Fruit fly (Drosophila melanogaster) whole organism, pupa: ENCODE measurements around the gene Phb1.

ENCODE experiments used
- CG10348 ChIP-seq: fragments of 200-800 bp; sonication (Bioruptor generic); IDR thresholded peaks from 2 replicates; pipeline ENCODE4 v1.3.6; 2022; ENCODE audit warnings: missing biosample characterization, missing genetic modification characterization
- CG12605 ChIP-seq: fragments of 200-800 bp; sonication (Bioruptor generic); IDR thresholded peaks from 2 replicates; pipeline ENCODE4 v1.3.6; 2022; ENCODE audit warnings: missing biosample characterization, missing genetic modification characterization
- CG13204 ChIP-seq: fragments of 200-800 bp; sonication (Bioruptor generic); optimal IDR thresholded peaks from 2 replicates; lab custom pipeline; 2018; ENCODE audit warnings: missing biosample characterization, mild to moderate bottlenecking, missing genetic modification characterization, moderate library complexity
- CG14655 ChIP-seq: fragments of 200-800 bp; sonication (Bioruptor generic); optimal IDR thresholded peaks from 3 replicates; lab custom pipeline; 2017; ENCODE audit warnings: mild to moderate bottlenecking, missing biosample characterization, missing genetic modification reagents, missing genetic modification characterization
- CG15710 ChIP-seq: fragments of 200-800 bp; sonication (Bioruptor generic); optimal IDR thresholded peaks from 2 replicates; lab custom pipeline; 2018; ENCODE audit warnings: missing biosample characterization, mild to moderate bottlenecking, missing genetic modification characterization, moderate library complexity
- CG17806 ChIP-seq: fragments of 200-800 bp; sonication (Bioruptor generic); optimal IDR thresholded peaks from 2 replicates; lab custom pipeline; 2018; ENCODE audit warnings: missing biosample characterization, mild to moderate bottlenecking, missing genetic modification characterization, moderate library complexity
- CG32121 ChIP-seq: fragments of 200-800 bp; sonication (Bioruptor generic); IDR thresholded peaks from 2 replicates; pipeline ENCODE4 v1.3.6; 2022; ENCODE audit warnings: missing biosample characterization, missing genetic modification characterization
- CG34367 ChIP-seq: fragments of 200-800 bp; sonication (Bioruptor generic); optimal IDR thresholded peaks from 2 replicates; lab custom pipeline; 2018; ENCODE audit warnings: missing biosample characterization, mild to moderate bottlenecking, missing genetic modification characterization
- CG4496 ChIP-seq: fragments of 200-800 bp; sonication (Bioruptor generic); IDR thresholded peaks from 3 replicates; pipeline ENCODE4 v1.3.6; 2022; ENCODE audit warnings: missing biosample characterization, missing genetic modification characterization
- CG8159 ChIP-seq: fragments of 200-800 bp; sonication (Bioruptor generic); optimal IDR thresholded peaks from 3 replicates; lab custom pipeline; 2018; ENCODE audit warnings: missing biosample characterization, mild to moderate bottlenecking, missing genetic modification characterization, moderate library complexity
- CG9948 ChIP-seq: fragments of 200-800 bp; sonication (Bioruptor generic); optimal IDR thresholded peaks from 2 replicates; lab custom pipeline; 2018; ENCODE audit warnings: missing biosample characterization, mild to moderate bottlenecking, missing genetic modification characterization, moderate library complexity
- D1 ChIP-seq: fragments of 200-800 bp; sonication (Bioruptor generic); optimal IDR thresholded peaks from 2 replicates; lab custom pipeline; 2018; ENCODE audit warnings: missing biosample characterization, mild to moderate bottlenecking, missing genetic modification characterization, moderate library complexity
- EcR ChIP-seq: fragments of 200-800 bp; sonication (Bioruptor generic); optimal IDR thresholded peaks from 3 replicates; lab custom pipeline; 2019; ENCODE audit warnings: missing biosample characterization, missing genetic modification characterization, mild to moderate bottlenecking, moderate library complexity, missing genetic modification reagents
- Ets98B ChIP-seq: fragments of 200-800 bp; sonication (Bioruptor generic); IDR thresholded peaks from 2 replicates; pipeline ENCODE4 v1.3.6; 2022; ENCODE audit warnings: missing biosample characterization, missing genetic modification characterization
- Pif1A ChIP-seq: fragments of 200-800 bp; sonication (Bioruptor generic); optimal IDR thresholded peaks from 3 replicates; lab custom pipeline; 2016; ENCODE audit warnings: missing biosample characterization, missing genetic modification characterization
- Pif1B ChIP-seq: fragments of 200-800 bp; sonication (Bioruptor generic); optimal IDR thresholded peaks from 3 replicates; lab custom pipeline; 2016; ENCODE audit warnings: missing biosample characterization, missing genetic modification characterization
- Snoo ChIP-seq: fragments of 200-800 bp; sonication (Bioruptor generic); optimal IDR thresholded peaks from 3 replicates; lab custom pipeline; 2017; ENCODE audit warnings: missing biosample characterization, mild to moderate bottlenecking, missing genetic modification characterization, inconsistent platforms
- fd96Ca ChIP-seq: fragments of 200-800 bp; sonication (Bioruptor generic); IDR thresholded peaks from 3 replicates; pipeline ENCODE4 v1.3.6; 2022; ENCODE audit warnings: missing biosample characterization, missing genetic modification characterization
- gl ChIP-seq: fragments of 200-800 bp; sonication (Bioruptor generic); optimal IDR thresholded peaks from 2 replicates; lab custom pipeline; 2018; ENCODE audit warnings: missing biosample characterization, mild to moderate bottlenecking, missing genetic modification characterization
- rn ChIP-seq: fragments of 200-800 bp; sonication (Bioruptor generic); IDR thresholded peaks from 2 replicates; pipeline ENCODE4 v1.3.6; 2022; ENCODE audit warnings: missing biosample characterization, missing genetic modification characterization

The Phb1 gene

DNA sequence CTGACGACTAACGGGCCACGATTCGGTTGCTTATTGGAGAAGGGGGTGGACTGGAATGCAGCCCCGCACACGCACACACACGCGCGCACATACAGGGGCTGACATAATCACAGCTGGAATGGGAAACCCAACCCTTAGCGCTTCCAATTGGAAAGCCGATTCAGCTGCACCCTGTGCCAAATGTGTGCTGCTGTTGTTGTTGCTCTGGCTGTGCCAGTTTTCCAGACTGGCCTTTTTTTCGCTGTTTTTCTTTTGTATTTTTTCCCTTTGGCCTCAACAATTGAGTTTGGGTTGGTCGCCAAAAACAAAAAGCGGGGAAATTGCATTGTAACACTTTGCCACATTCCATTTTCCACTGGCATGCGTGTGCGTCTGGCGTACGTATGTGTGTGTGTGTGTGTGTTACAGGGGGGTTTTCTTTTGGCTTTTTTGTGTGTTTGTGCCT lies 40.3 kb downstream of the Phb1 start:
- TF ChIP-seq Snoo (tag; lab: Kevin White, UChicago), result no peak
- no peak for TF ChIP-seq gl (tag; lab: Kevin White, UChicago)
- TF ChIP-seq CG9948 (tag; lab: Kevin White, UChicago), result no peak
- no peak for TF ChIP-seq CG10348
- no peak for TF ChIP-seq CG4496
- TF ChIP-seq CG15710 (tag; lab: Kevin White, UChicago), result no peak
- TF ChIP-seq CG34367 (tag; lab: Kevin White, UChicago), result no peak
- no peak for TF ChIP-seq rn

DNA sequence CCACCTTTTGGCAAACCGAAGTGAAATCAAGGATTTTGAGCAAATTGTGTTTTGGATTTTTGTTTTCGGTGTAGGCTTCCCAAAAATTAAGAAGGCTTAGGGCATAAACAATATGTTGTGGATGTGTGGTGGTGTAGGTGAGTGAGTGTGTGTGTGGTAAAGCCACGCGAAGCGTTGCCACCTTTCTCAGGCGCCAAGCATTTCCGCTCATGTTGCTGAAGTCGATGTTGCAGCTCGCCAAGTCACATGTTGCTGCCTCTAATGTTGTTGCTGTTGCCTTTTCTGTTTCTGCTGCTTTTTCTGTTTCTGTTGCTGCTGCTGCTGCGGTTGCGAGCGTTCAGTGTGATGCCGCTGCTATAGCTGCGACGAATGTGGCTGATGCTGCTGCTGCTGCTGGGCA lies 43.9 kb downstream of the Phb1 start:
- TF ChIP-seq fd96Ca (GFP tag; lab: Robert Waterston, UW) (no peak), Pif1A (no peak), Pif1B (GFP tag; lab: Kevin White, UChicago) (no peak), EcR (GFP tag; lab: Kevin White, UChicago) (no peak), CG9948 (tag; lab: Kevin White, UChicago) (no peak), rn (no peak), Snoo (tag; lab: Kevin White, UChicago) (no peak), CG32121 (GFP tag; lab: Robert Waterston, UW) (no peak), CG10348 (no peak), CG12605 (GFP tag; lab: Robert Waterston, UW) (no peak), CG14655 (GFP tag; lab: Kevin White, UChicago) (no peak), CG8159 (tag; lab: Kevin White, UChicago) (no peak)

DNA sequence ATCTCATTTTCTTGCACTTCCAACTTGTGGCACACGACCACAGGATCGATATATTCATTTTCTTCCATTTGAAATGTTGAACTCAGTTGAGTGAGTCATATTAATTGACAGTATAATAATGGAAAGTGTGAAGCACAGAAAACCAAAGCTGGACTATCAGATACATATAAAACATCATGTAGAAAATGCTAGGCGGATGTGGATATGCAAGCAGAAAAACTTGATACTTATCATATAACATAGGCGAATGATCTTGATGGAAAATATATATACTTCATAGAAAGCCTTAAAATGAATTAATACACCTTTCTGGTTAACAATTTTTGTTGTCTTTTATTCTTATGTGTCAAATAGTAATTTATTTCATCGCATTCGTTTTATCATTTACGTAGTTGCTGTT lies 44.7 kb downstream of the Phb1 start, which contains the start of gene CG10700:
Gene CG10700, minus strand, starts transcription at position 101 of the 400 bp plus-strand sequence.
- TF ChIP-seq EcR (GFP tag; lab: Kevin White, UChicago) (no peak), CG15710 (tag; lab: Kevin White, UChicago) (no peak), fd96Ca (GFP tag; lab: Robert Waterston, UW) (no peak), CG9948 (tag; lab: Kevin White, UChicago) (no peak), Snoo (tag; lab: Kevin White, UChicago) (no peak), D1 (tag; lab: Kevin White, UChicago) (no peak), Pif1A (no peak), CG13204 (no peak)
- TF ChIP-seq, all 21 proteins: peak for 0

DNA sequence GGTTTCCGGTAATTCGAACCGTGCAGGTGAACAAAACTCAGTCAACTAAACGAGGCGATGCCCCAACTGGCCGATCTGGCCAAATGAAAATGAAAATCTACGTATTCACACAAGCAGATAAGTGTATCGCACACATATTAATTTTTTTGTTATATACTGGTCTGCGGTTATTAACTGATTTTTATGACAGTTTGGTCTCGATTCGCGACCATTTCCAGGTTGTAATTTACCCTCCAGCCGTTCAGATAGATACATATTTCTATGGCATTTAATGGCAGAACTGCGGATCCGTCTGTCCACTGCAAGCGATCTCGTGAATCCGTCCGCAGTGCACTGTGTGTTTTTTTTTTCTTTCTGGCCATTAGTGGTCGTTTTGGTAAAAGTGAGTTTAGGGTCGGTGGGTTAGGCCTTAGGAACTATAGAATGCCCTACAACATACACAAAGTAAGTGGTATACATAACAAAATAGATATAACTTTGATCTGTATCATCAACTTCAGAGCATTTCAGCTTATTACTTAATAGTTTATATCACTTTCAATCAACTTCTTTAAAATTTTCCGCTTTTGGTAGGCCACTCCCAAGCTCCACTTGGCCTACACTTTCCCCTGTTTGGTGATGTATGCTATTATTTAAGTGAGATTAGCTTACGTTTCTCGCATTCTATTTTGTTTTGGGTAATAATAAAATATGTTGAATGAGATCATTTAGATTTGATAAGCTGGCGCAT lies 49.4 kb downstream of the Phb1 start, which contains the start of gene CG17572:
Gene CG17572, minus strand, starts transcription at position 51 of the 730 bp plus-strand sequence.
- TF ChIP-seq CG4496, result no peak
- TF ChIP-seq Snoo (tag; lab: Kevin White, UChicago), result no peak
- TF ChIP-seq CG17806 (tag; lab: Kevin White, UChicago), result no peak
- no peak for TF ChIP-seq CG14655 (GFP tag; lab: Kevin White, UChicago)
- no peak for TF ChIP-seq CG15710 (tag; lab: Kevin White, UChicago)
- TF ChIP-seq Pif1B (GFP tag; lab: Kevin White, UChicago), result no peak
- TF ChIP-seq CG10348, result no peak
- TF ChIP-seq CG13204, result no peak
- TF ChIP-seq Ets98B (GFP tag; lab: Robert Waterston, UW), result no peak
- TF ChIP-seq rn, result no peak

DNA sequence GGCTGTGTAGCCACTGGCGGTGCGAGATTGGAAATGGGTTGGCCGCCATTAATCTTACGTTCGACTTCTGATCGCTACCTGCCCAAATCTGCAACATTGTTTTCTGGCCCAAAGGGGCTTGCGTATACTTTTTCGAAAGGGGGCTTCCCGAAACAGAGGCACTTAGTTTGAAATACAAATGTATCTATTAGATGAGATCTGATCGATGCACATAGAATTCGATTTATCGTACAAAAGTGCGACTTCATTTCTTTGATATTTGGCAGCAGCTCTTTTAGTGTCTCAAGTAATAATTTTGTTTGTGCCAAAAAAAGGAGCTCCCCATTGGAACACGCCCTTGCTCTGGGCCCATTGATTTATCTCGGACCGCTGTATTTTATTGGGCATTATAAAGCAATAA lies 52.0 kb downstream of the Phb1 start:
- TF ChIP-seq Pif1A (no peak), CG34367 (tag; lab: Kevin White, UChicago) (no peak), gl (tag; lab: Kevin White, UChicago) (no peak), CG10348 (no peak), CG14655 (GFP tag; lab: Kevin White, UChicago) (no peak), CG15710 (tag; lab: Kevin White, UChicago) (no peak), CG4496 (no peak), fd96Ca (GFP tag; lab: Robert Waterston, UW) (no peak), CG9948 (tag; lab: Kevin White, UChicago) (no peak), CG12605 (GFP tag; lab: Robert Waterston, UW) (no peak), D1 (tag; lab: Kevin White, UChicago) (no peak), rn (no peak), Ets98B (GFP tag; lab: Robert Waterston, UW) (no peak), Snoo (tag; lab: Kevin White, UChicago) (no peak)
